Fruit fly (Drosophila melanogaster): ENCODE data around the gene Trp1.

Trp1 gene

dm6 chr2L:10004574-10004973, 4.6 kb upstream of the Trp1 start (continued):
- no peak for TF ChIP-seq sim (GFP tag; IDR thresholded peaks at IDR 0.05)
- TF ChIP-seq CG11696 (GFP tag; IDR thresholded peaks at IDR 0.05): no peak
- no peak for TF ChIP-seq inv (GFP tag; IDR thresholded peaks at IDR 0.05; ENCODE audit: partially characterized antibody)
- TF ChIP-seq CG15601 (tag; optimal IDR thresholded peaks at IDR 0.05): peak; percentile 77
- TF ChIP-seq CG10462 (GFP tag; optimal IDR thresholded peaks at IDR 0.05): no peak
- TF ChIP-seq mld (GFP tag; IDR thresholded peaks at IDR 0.05; ENCODE audit: partially characterized antibody): peak; percentile 38; the same call in 1 of the 3 replicates
- no peak for TF ChIP-seq cato (GFP tag; optimal IDR thresholded peaks at IDR 0.05; ENCODE audit: borderline replicate concordance)
- no peak for TF ChIP-seq CG32532 (GFP tag; IDR thresholded peaks at IDR 0.05)
- TF ChIP-seq bbx (GFP tag; IDR thresholded peaks at IDR 0.05; ENCODE audit: partially characterized antibody): 0 out of 2 replicates have a peak, but pooled peaks have one; percentile 31
- no peak for TF ChIP-seq Vsx1 (GFP tag; optimal IDR thresholded peaks at IDR 0.05)
- TF ChIP-seq CG34224 (GFP tag; IDR thresholded peaks at IDR 0.05; ENCODE audit: partially characterized antibody): no peak; the same call in 2 of the 3 replicates
- no peak for TF ChIP-seq CG11085 (GFP tag; IDR thresholded peaks at IDR 0.05)
- TF ChIP-seq Mes4 (GFP tag; optimal IDR thresholded peaks at IDR 0.05): no peak
- TF ChIP-seq CG18011 (GFP tag; optimal IDR thresholded peaks at IDR 0.05): peak; percentile 93
- TF ChIP-seq hbn (GFP tag; IDR thresholded peaks at IDR 0.05; ENCODE audit: partially characterized antibody): peak; percentile 39; the same call in 1 of the 2 replicates
- TF ChIP-seq CG17385 (GFP tag; optimal IDR thresholded peaks at IDR 0.05): no peak
- TF ChIP-seq CG7987 (GFP tag; optimal IDR thresholded peaks at IDR 0.05): peak; percentile 37
- TF ChIP-seq bab2 (GFP tag; optimal IDR thresholded peaks at IDR 0.05): no peak
- 0 out of 4 replicates have a peak, but pooled peaks have one; percentile 11 for TF ChIP-seq chinmo (GFP tag; IDR thresholded peaks at IDR 0.05; ENCODE audit: partially characterized antibody)
- no peak for TF ChIP-seq H15 (GFP tag; IDR thresholded peaks at IDR 0.05)
- TF ChIP-seq D (optimal IDR thresholded peaks at IDR 0.05): no peak
- no peak for TF ChIP-seq D (GFP tag; optimal IDR thresholded peaks at IDR 0.05)
- TF ChIP-seq CG15514 (GFP tag; optimal IDR thresholded peaks at IDR 0.05): no peak
- no peak for TF ChIP-seq Ptx1 (GFP tag; IDR thresholded peaks at IDR 0.05)
- TF ChIP-seq chm (GFP tag; IDR thresholded peaks at IDR 0.05): peak; percentile 63
- TF ChIP-seq CG14710 (tag; optimal IDR thresholded peaks at IDR 0.05): no peak
- no peak for TF ChIP-seq CG33557 (GFP tag; optimal IDR thresholded peaks at IDR 0.05)
- TF ChIP-seq odd (GFP tag; optimal IDR thresholded peaks at IDR 0.05): no peak
- TF ChIP-seq CG15696 (tag; optimal IDR thresholded peaks at IDR 0.05): no peak
- peak; percentile 26; the same call in 1 of the 2 replicates for TF ChIP-seq vvl (GFP tag; IDR thresholded peaks at IDR 0.05)
- TF ChIP-seq mirr (GFP tag; optimal IDR thresholded peaks at IDR 0.05): no peak
- no peak for TF ChIP-seq pb (GFP tag; optimal IDR thresholded peaks at IDR 0.05)
- no peak for TF ChIP-seq CG11398 (GFP tag; optimal IDR thresholded peaks at IDR 0.05)
- TF ChIP-seq Hsf (GFP tag; optimal IDR thresholded peaks at IDR 0.05): no peak
- no peak for TF ChIP-seq CG6272 (GFP tag; IDR thresholded peaks at IDR 0.05)
- peak; percentile 58 for TF ChIP-seq Ets65A (GFP tag)
- no peak for TF ChIP-seq Dbx (GFP tag; IDR thresholded peaks at IDR 0.05)
- TF ChIP-seq al (GFP tag; IDR thresholded peaks at IDR 0.05): no peak
- peak; percentile 84 for TF ChIP-seq Med (GFP tag)
- no peak for TF ChIP-seq CG18619 (GFP tag; optimal IDR thresholded peaks at IDR 0.05)
- 0 out of 4 replicates have a peak, but pooled peaks have one; percentile 11 for TF ChIP-seq Dll (GFP tag; IDR thresholded peaks at IDR 0.05; ENCODE audit: partially characterized antibody)
- no peak for TF ChIP-seq Hand (GFP tag; optimal IDR thresholded peaks at IDR 0.05)
- no peak for TF ChIP-seq NK7.1 (GFP tag; optimal IDR thresholded peaks at IDR 0.05)
- 0 out of 3 replicates have a peak, but pooled peaks have one; percentile 4 for TF ChIP-seq zfh1 (GFP tag; IDR thresholded peaks at IDR 0.05)
- no peak for TF ChIP-seq ATbp (GFP tag; optimal IDR thresholded peaks at IDR 0.05)
- no peak for TF ChIP-seq CG1529 (GFP tag; optimal IDR thresholded peaks at IDR 0.05)
- 0 out of 3 replicates have a peak, but pooled peaks have one; percentile 45 for TF ChIP-seq CG2199 (GFP tag; IDR thresholded peaks at IDR 0.05)
- TF ChIP-seq CG8388 (GFP tag; optimal IDR thresholded peaks at IDR 0.05): no peak
- TF ChIP-seq cg (GFP tag; optimal IDR thresholded peaks at IDR 0.05): peak; percentile 42
- no peak for TF ChIP-seq otp (GFP tag; IDR thresholded peaks at IDR 0.05)
